Worm (Caenorhabditis elegans): ENCODE data around the gene K01A12.4.

ce11 chrX:8567166-8567565, 43.5 kb upstream of the K01A12.4 start:
- TF ChIP-seq dve-1 (tag; optimal IDR thresholded peaks at IDR 0.05) (no peak), eyg-1 (tag; optimal IDR thresholded peaks at IDR 0.05) (no peak), ceh-14 (tag; optimal IDR thresholded peaks at IDR 0.05) (no peak), unc-55 (GFP tag; optimal IDR thresholded peaks at IDR 0.05) (no peak), pha-4 (tag; optimal IDR thresholded peaks at IDR 0.05) (no peak), rnt-1 (tag; optimal IDR thresholded peaks at IDR 0.05) (no peak), K02D7.2 (tag; optimal IDR thresholded peaks at IDR 0.05) (no peak), ama-1 (optimal IDR thresholded peaks at IDR 0.05) (no peak), T23F11.4 (GFP tag; optimal IDR thresholded peaks at IDR 0.05) (no peak), fkh-10 (GFP tag; optimal IDR thresholded peaks at IDR 0.05) (no peak), K09A11.1 (tag; optimal IDR thresholded peaks at IDR 0.05; ENCODE audit: insufficient read depth) (no peak), nhr-11 (tag; optimal IDR thresholded peaks at IDR 0.05) (no peak), sox-2 (GFP tag; IDR thresholded peaks at IDR 0.05) (no peak), hlh-6 (tag; optimal IDR thresholded peaks at IDR 0.05) (no peak)
